Fruit fly (Drosophila melanogaster): ENCODE results near the gene mtSSB.

mtSSB gene

DNA sequence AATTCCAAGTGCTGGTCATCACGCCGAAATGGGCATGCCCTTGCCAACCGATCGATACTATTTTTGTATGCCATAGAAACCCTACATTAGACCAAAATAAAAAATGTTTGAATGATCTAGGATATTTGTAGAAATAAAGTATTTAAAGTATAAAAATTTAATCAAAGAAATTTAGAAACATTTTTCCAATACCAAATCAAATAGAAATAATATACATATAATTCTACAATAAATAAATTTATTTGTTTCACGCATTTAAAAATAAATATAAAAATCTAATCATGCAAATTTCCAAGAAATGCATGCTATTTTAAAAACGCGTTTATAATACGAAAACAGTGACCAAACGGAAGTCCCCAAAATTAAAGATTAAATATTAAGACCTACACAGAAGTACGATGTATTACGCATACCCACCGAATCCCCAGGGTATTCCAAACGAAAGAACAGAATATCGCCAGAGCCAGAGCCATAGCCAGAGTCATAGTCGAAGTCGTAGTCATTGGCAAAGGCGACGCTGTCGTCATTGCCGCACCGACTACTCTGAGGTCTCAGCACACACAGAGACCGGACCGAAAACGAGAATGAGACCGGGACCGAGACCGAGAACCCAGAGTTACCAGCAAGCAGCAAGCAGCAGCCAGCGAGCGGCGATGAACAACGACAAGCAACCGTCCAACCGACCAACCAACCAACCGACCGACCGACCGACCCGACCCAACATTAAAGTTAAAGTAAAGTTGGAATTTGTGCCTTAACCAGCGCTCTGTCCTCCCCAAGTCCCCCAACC is 4.1 kb upstream of the mtSSB start (continued):
- TF ChIP-seq CG7786 (GFP tag; optimal IDR thresholded peaks at IDR 0.05), result no peak
- TF ChIP-seq CG10431 (GFP tag; optimal IDR thresholded peaks at IDR 0.05), result no peak
- no peak for TF ChIP-seq toy (GFP tag; IDR thresholded peaks at IDR 0.05)
- no peak for TF ChIP-seq E2f1 (GFP tag; IDR thresholded peaks at IDR 0.05)
- TF ChIP-seq CG10565 (GFP tag; optimal IDR thresholded peaks at IDR 0.05), result no peak
- no peak for TF ChIP-seq btn (GFP tag; optimal IDR thresholded peaks at IDR 0.05)
- TF ChIP-seq Kr (GFP tag; optimal IDR thresholded peaks at IDR 0.05), result no peak
- TF ChIP-seq CG10147 (GFP tag; optimal IDR thresholded peaks at IDR 0.05), result no peak
- no peak for TF ChIP-seq CG14860 (GFP tag; IDR thresholded peaks at IDR 0.05; ENCODE audit: partially characterized antibody)
- no peak for TF ChIP-seq crc (GFP tag; optimal IDR thresholded peaks at IDR 0.05)
- TF ChIP-seq CG11247 (GFP tag; IDR thresholded peaks at IDR 0.05), result peak; percentile 23; the same call in 1 of the 2 replicates
- no peak; the same call in 1 of the 2 replicates for TF ChIP-seq CG5953 (GFP tag; IDR thresholded peaks at IDR 0.05)
- no peak for TF ChIP-seq her (GFP tag; optimal IDR thresholded peaks at IDR 0.05)
- no peak for TF ChIP-seq prd (optimal IDR thresholded peaks at IDR 0.05)
- peak; percentile 21; the same call in 1 of the 3 replicates for TF ChIP-seq prd (GFP tag; IDR thresholded peaks at IDR 0.05)
- no peak for TF ChIP-seq CG17802 (tag; optimal IDR thresholded peaks at IDR 0.05)
- no peak for TF ChIP-seq CG43689 (GFP tag; IDR thresholded peaks at IDR 0.05)
- TF ChIP-seq sug (tag; optimal IDR thresholded peaks at IDR 0.05), result no peak
- no peak for TF ChIP-seq sc (optimal IDR thresholded peaks at IDR 0.05)
- TF ChIP-seq sc (GFP tag; optimal IDR thresholded peaks at IDR 0.05), result peak; percentile 58
- no peak for TF ChIP-seq B-H2 (GFP tag; optimal IDR thresholded peaks at IDR 0.05)
- peak; percentile 60 for TF ChIP-seq CG9437 (GFP tag; optimal IDR thresholded peaks at IDR 0.05)
- no peak for TF ChIP-seq sima (GFP tag; optimal IDR thresholded peaks at IDR 0.05)
- no peak for TF ChIP-seq Sry-β (GFP tag; optimal IDR thresholded peaks at IDR 0.05)
- no peak for TF ChIP-seq hth (optimal IDR thresholded peaks at IDR 0.05)
- TF ChIP-seq peb (GFP tag; IDR thresholded peaks at IDR 0.05), result no peak
- 0 out of 2 replicates have a peak, but pooled peaks have one; percentile 11 for TF ChIP-seq CG3847 (GFP tag; IDR thresholded peaks at IDR 0.05)
- no peak for TF ChIP-seq NFAT (GFP tag; IDR thresholded peaks at IDR 0.05)
- no peak for TF ChIP-seq Awh (GFP tag; IDR thresholded peaks at IDR 0.05)
- peak; percentile 63 for TF ChIP-seq CG11504 (tag; optimal IDR thresholded peaks at IDR 0.05)
- TF ChIP-seq CG6813 (GFP tag; optimal IDR thresholded peaks at IDR 0.05), result no peak
- no peak for TF ChIP-seq CG4404 (GFP tag; IDR thresholded peaks at IDR 0.05)
- peak; percentile 50; the same call in 1 of the 2 replicates for TF ChIP-seq CG9932 (GFP tag; IDR thresholded peaks at IDR 0.05)
- no peak for TF ChIP-seq oc (tag; optimal IDR thresholded peaks at IDR 0.05)
- peak; percentile 47 for TF ChIP-seq PHDP (tag; optimal IDR thresholded peaks at IDR 0.05)
- peak; percentile 78 for TF ChIP-seq CG7556 (GFP tag; optimal IDR thresholded peaks at IDR 0.05)
- peak; percentile 71 for TF ChIP-seq Sox100B (GFP tag; optimal IDR thresholded peaks at IDR 0.05)
- peak; percentile 83 for TF ChIP-seq CG9727 (GFP tag; optimal IDR thresholded peaks at IDR 0.05)
- TF ChIP-seq vvl (GFP tag; IDR thresholded peaks at IDR 0.05), result no peak; the same call in 1 of the 2 replicates
- no peak for TF ChIP-seq Poxn (GFP tag; IDR thresholded peaks at IDR 0.05)
- no peak for TF ChIP-seq wdn (GFP tag; IDR thresholded peaks at IDR 0.05)
- TF ChIP-seq gro (GFP tag; optimal IDR thresholded peaks at IDR 0.05), result no peak
- TF ChIP-seq Fer2 (tag; optimal IDR thresholded peaks at IDR 0.05), result no peak
- no peak for TF ChIP-seq cas (GFP tag; IDR thresholded peaks at IDR 0.05)
- TF ChIP-seq grn (GFP tag; optimal IDR thresholded peaks at IDR 0.05), result no peak
- no peak for TF ChIP-seq kah (GFP tag; optimal IDR thresholded peaks at IDR 0.05)
- peak; percentile 2 for TF ChIP-seq twi (tag; optimal IDR thresholded peaks at IDR 0.05)
- peak; percentile 80 for TF ChIP-seq CG18262 (tag; optimal IDR thresholded peaks at IDR 0.05)
- TF ChIP-seq CG9876 (GFP tag; optimal IDR thresholded peaks at IDR 0.05), result no peak
- TF ChIP-seq bbx (GFP tag; IDR thresholded peaks at IDR 0.05; ENCODE audit: partially characterized antibody), result no peak
- peak; percentile 51 for TF ChIP-seq CG13424 (tag; optimal IDR thresholded peaks at IDR 0.05)

Data from whole organism, embryonic.